Worm (Caenorhabditis elegans) whole organism, young adult: ENCODE data around the gene ubc-20.

Source experiments
- B0035.1 ChIP-seq: sonication (generic microtip); optimal IDR thresholded peaks from 2 replicates; lab custom pipeline; 2016; ENCODE audit warnings: missing genetic modification characterization, mild to moderate bottlenecking, missing compliant biosample characterization, missing genotype, missing genetic modification reagents
- F49E8.2 ChIP-seq: sonication (generic microtip); optimal IDR thresholded peaks from 3 replicates; lab custom pipeline; 2017; ENCODE audit warnings: missing genetic modification characterization, mild to moderate bottlenecking, missing compliant biosample characterization, antibody characterized with exemption, moderate library complexity; ENCODE audit not compliant: insufficient read depth
- F57C9.4 ChIP-seq: sonication (generic microtip); optimal IDR thresholded peaks from 2 replicates; lab custom pipeline; 2017; ENCODE audit warnings: mild to moderate bottlenecking, missing genetic modification characterization, missing compliant biosample characterization
- T26A5.8 ChIP-seq: sonication (generic microtip); optimal IDR thresholded peaks from 2 replicates; lab custom pipeline; 2016; ENCODE audit warnings: missing genetic modification characterization, missing compliant biosample characterization
- Y56A3A.18 ChIP-seq: fragments of 200-800 bp; sonication (Bioruptor generic); IDR thresholded peaks from 2 replicates; pipeline ENCODE4 v1.3.6; 2022; ENCODE audit warnings: missing genetic modification reagents, missing genetic modification characterization, missing compliant biosample characterization
- akir-1 ChIP-seq: fragments of 200-800 bp; sonication (Bioruptor generic); optimal IDR thresholded peaks from 2 replicates; lab custom pipeline; 2018; ENCODE audit warnings: mild to moderate bottlenecking, missing genetic modification characterization, moderate library complexity, missing compliant biosample characterization
- attf-6 ChIP-seq: fragments of 200-800 bp; sonication (Bioruptor generic); IDR thresholded peaks from 2 replicates; pipeline ENCODE4 v1.3.6; 2022; ENCODE audit warnings: missing genetic modification reagents, missing genetic modification characterization, missing compliant biosample characterization
- bed-1 ChIP-seq: fragments of 200-800 bp; sonication (Bioruptor generic); IDR thresholded peaks from 2 replicates; pipeline ENCODE4 v1.3.6; 2022; ENCODE audit warnings: missing genetic modification reagents, missing genetic modification characterization, missing compliant biosample characterization
- cebp-2 ChIP-seq: fragments of 200-800 bp; sonication (Bioruptor generic); IDR thresholded peaks from 2 replicates; pipeline ENCODE4 v1.3.6; 2022; ENCODE audit warnings: missing genetic modification characterization, missing compliant biosample characterization
- ceh-40 ChIP-seq: fragments of 200-800 bp; sonication (Bioruptor generic); IDR thresholded peaks from 2 replicates; pipeline ENCODE4 v1.3.6; 2022; ENCODE audit warnings: missing genetic modification characterization, missing compliant biosample characterization
- ceh-58 ChIP-seq: fragments of 200-800 bp; sonication (Bioruptor generic); IDR thresholded peaks from 2 replicates; pipeline ENCODE4 v1.3.6; 2022; ENCODE audit warnings: missing genetic modification characterization, missing compliant biosample characterization
- die-1 ChIP-seq: sonication (generic microtip); optimal IDR thresholded peaks from 2 replicates; lab custom pipeline; 2016; ENCODE audit warnings: missing genotype, mild to moderate bottlenecking, missing genetic modification characterization, missing compliant biosample characterization
- dpff-1 ChIP-seq: sonication (generic microtip); optimal IDR thresholded peaks from 2 replicates; lab custom pipeline; 2017; ENCODE audit warnings: mild to moderate bottlenecking, missing genetic modification characterization, missing compliant biosample characterization
- efl-1 ChIP-seq: fragments of 150-350 bp; optimal IDR thresholded peaks from 2 replicates; lab custom pipeline; 2014; ENCODE audit warnings: missing biosample characterization, missing genetic modification reagents, missing genetic modification characterization
- egl-44 ChIP-seq: fragments of 200-800 bp; sonication (Bioruptor generic); IDR thresholded peaks from 2 replicates; pipeline ENCODE4 v1.3.6; 2022; ENCODE audit warnings: missing genetic modification reagents, missing genetic modification characterization, missing compliant biosample characterization
- egrh-3 ChIP-seq: fragments of 200-800 bp; sonication (Bioruptor generic); IDR thresholded peaks from 2 replicates; pipeline ENCODE4 v1.3.6; 2022; ENCODE audit warnings: missing genetic modification reagents, missing genetic modification characterization, missing compliant biosample characterization
- him-1 ChIP-seq: sonication (generic microtip); optimal IDR thresholded peaks from 2 replicates; lab custom pipeline; 2016; ENCODE audit warnings: missing genotype, missing genetic modification reagents, missing genetic modification characterization, missing compliant biosample characterization
- hmg-20 ChIP-seq: fragments of 200-800 bp; sonication (Bioruptor generic); IDR thresholded peaks from 2 replicates; pipeline ENCODE4 v1.3.6; 2022; ENCODE audit warnings: missing genetic modification reagents, missing genetic modification characterization, missing compliant biosample characterization
- hsf-1 ChIP-seq: fragments of 200-800 bp; sonication (Bioruptor generic); IDR thresholded peaks from 2 replicates; pipeline ENCODE4 v1.3.6; 2022; ENCODE audit warnings: missing genetic modification reagents, missing genetic modification characterization, missing compliant biosample characterization
- let-526 ChIP-seq: fragments of 200-800 bp; sonication (Bioruptor generic); IDR thresholded peaks from 2 replicates; pipeline ENCODE4 v1.3.6; 2022; ENCODE audit warnings: missing genetic modification reagents, missing genetic modification characterization, missing compliant biosample characterization
- lin-54 ChIP-seq: fragments of 200-800 bp; sonication (Bioruptor generic); optimal IDR thresholded peaks from 2 replicates; lab custom pipeline; 2018; ENCODE audit warnings: mild to moderate bottlenecking, missing genetic modification characterization, missing compliant biosample characterization
- lir-1 ChIP-seq: fragments of 200-800 bp; sonication (Bioruptor generic); conservative IDR thresholded peaks from 2 replicates; pipeline ENCODE4 v1.3.6; 2022; ENCODE audit warnings: missing genetic modification reagents, missing genetic modification characterization, missing compliant biosample characterization
- madf-10 ChIP-seq: sonication (generic microtip); optimal IDR thresholded peaks from 2 replicates; lab custom pipeline; 2016; ENCODE audit warnings: mild to moderate bottlenecking, missing genetic modification characterization, missing compliant biosample characterization
- madf-8 ChIP-seq: fragments of 200-800 bp; sonication (Bioruptor generic); conservative IDR thresholded peaks from 2 replicates; pipeline ENCODE4 v1.3.6; 2022; ENCODE audit warnings: missing genetic modification reagents, missing genetic modification characterization, missing compliant biosample characterization
- nfya-1 ChIP-seq: sonication (generic microtip); optimal IDR thresholded peaks from 2 replicates; lab custom pipeline; 2017; ENCODE audit warnings: antibody characterized with exemption, missing compliant biosample characterization, missing genetic modification characterization, borderline replicate concordance; ENCODE audit not compliant: insufficient read depth
- nfyb-1 ChIP-seq: fragments of 200-800 bp; sonication (Bioruptor generic); IDR thresholded peaks from 2 replicates; pipeline ENCODE4 v1.3.6; 2022; ENCODE audit warnings: missing genetic modification reagents, missing genetic modification characterization, missing compliant biosample characterization
- nhr-179 ChIP-seq: sonication (generic microtip); optimal IDR thresholded peaks from 2 replicates; lab custom pipeline; 2016; ENCODE audit warnings: mild to moderate bottlenecking, missing genetic modification characterization, missing compliant biosample characterization
- nhr-80 ChIP-seq: sonication (generic microtip); optimal IDR thresholded peaks from 2 replicates; lab custom pipeline; 2016; ENCODE audit warnings: missing genetic modification characterization, missing compliant biosample characterization
- nhr-90 ChIP-seq: sonication (generic microtip); optimal IDR thresholded peaks from 2 replicates; lab custom pipeline; 2016; ENCODE audit warnings: missing genotype, mild to moderate bottlenecking, missing genetic modification characterization, missing compliant biosample characterization
- sdz-38 ChIP-seq: sonication (generic microtip); optimal IDR thresholded peaks from 2 replicates; lab custom pipeline; 2016; ENCODE audit warnings: missing genotype, missing genetic modification characterization, missing compliant biosample characterization
- snpc-3.4 ChIP-seq: sonication (generic microtip); optimal IDR thresholded peaks from 2 replicates; lab custom pipeline; 2017; ENCODE audit warnings: missing genetic modification characterization, mild to moderate bottlenecking, missing compliant biosample characterization, antibody characterized with exemption, moderate library complexity, missing genotype, missing genetic modification reagents
- snpc-4 ChIP-seq, 5 experiments: fragments of 150-350 bp in 1 of 5; sonication (generic microtip) in 4 of 5; optimal IDR thresholded peaks; 2 replicates each; lab custom pipeline; 2014 to 2018; ENCODE audit warnings: missing genetic modification characterization in 5 of 5, missing biosample characterization in 3 of 5, antibody characterized with exemption in 2 of 5, mild to moderate bottlenecking in 2 of 5, missing compliant biosample characterization in 2 of 5, missing genotype in 2 of 5, moderate library complexity in 2 of 5, missing genetic modification reagents in 1 of 5
- somi-1 ChIP-seq: fragments of 200-800 bp; sonication (Bioruptor generic); optimal IDR thresholded peaks from 2 replicates; lab custom pipeline; 2018; ENCODE audit warnings: mild to moderate bottlenecking, missing genetic modification characterization, missing compliant biosample characterization
- sptf-2 ChIP-seq: fragments of 200-800 bp; sonication (Bioruptor generic); optimal IDR thresholded peaks from 2 replicates; lab custom pipeline; 2018; ENCODE audit warnings: mild to moderate bottlenecking, missing genetic modification characterization, missing compliant biosample characterization
- tbx-9 ChIP-seq: sonication (generic microtip); optimal IDR thresholded peaks from 2 replicates; lab custom pipeline; 2016; ENCODE audit warnings: borderline replicate concordance, missing genetic modification characterization, inconsistent platforms, missing compliant biosample characterization
- unc-130 ChIP-seq: sonication (generic microtip); optimal IDR thresholded peaks from 2 replicates; lab custom pipeline; 2016; ENCODE audit warnings: missing genetic modification reagents, missing genetic modification characterization, missing compliant biosample characterization
- xnd-1 ChIP-seq: sonication (generic microtip); optimal IDR thresholded peaks from 2 replicates; lab custom pipeline; 2016; ENCODE audit warnings: missing genotype, missing genetic modification reagents, missing genetic modification characterization, missing compliant biosample characterization
- ztf-25 ChIP-seq: fragments of 200-800 bp; sonication (Bioruptor generic); IDR thresholded peaks from 2 replicates; pipeline ENCODE4 v1.3.6; 2022; ENCODE audit warnings: missing genetic modification reagents, missing genetic modification characterization, missing compliant biosample characterization
- ztf-6 ChIP-seq: fragments of 200-800 bp; sonication (Bioruptor generic); IDR thresholded peaks from 2 replicates; pipeline ENCODE4 v1.3.6; 2022; ENCODE audit warnings: missing genetic modification reagents, missing genetic modification characterization, missing compliant biosample characterization

The ubc-20 gene

ce11 chrIII:182080-182479 is 6.6 kb upstream of the ubc-20 start, which contains the start of gene F40G9.15:
Gene F40G9.15, plus strand, starts transcription at chrIII:182380.
- TF ChIP-seq nfyb-1 (GFP tag; lab: Robert Waterston, UW) (no peak), bed-1 (GFP tag; lab: Robert Waterston, UW) (no peak), hmg-20 (GFP tag; lab: Robert Waterston, UW) (no peak), egl-44 (no peak), lin-54 (GFP tag; lab: Kevin White, UChicago) (no peak), unc-130 (no peak), T26A5.8 (no peak), him-1 (tag; lab: Kevin White, UChicago) (no peak), dpff-1 (tag; lab: Kevin White, UChicago) (no peak), madf-10 (tag; lab: Kevin White, UChicago) (no peak), somi-1 (GFP tag; lab: Kevin White, UChicago) (no peak), B0035.1 (no peak), nfya-1 (no peak), hsf-1 (GFP tag; lab: Robert Waterston, UW) (no peak), ceh-40 (GFP tag; lab: Robert Waterston, UW) (no peak), xnd-1 (tag; lab: Kevin White, UChicago) (no peak)

ce11 chrIII:183072-183471 is 5.6 kb upstream of the ubc-20 start:
- TF ChIP-seq tbx-9 (tag; lab: Kevin White, UChicago) (no peak), snpc-4 (GFP tag; optimal IDR thresholded peaks at IDR 0.05; lab: Kevin White, UChicago) (no peak), snpc-4 (tag; optimal IDR thresholded peaks at IDR 0.05; lab: Kevin White, UChicago) (no peak), egl-44 (no peak), let-526 (GFP tag; lab: Robert Waterston, UW) (no peak), nhr-80 (no peak), Y56A3A.18 (GFP tag; lab: Robert Waterston, UW) (no peak), nhr-179 (no peak), efl-1 (no peak), sptf-2 (GFP tag; lab: Kevin White, UChicago) (no peak), bed-1 (GFP tag; lab: Robert Waterston, UW) (no peak), madf-8 (no peak), nhr-90 (tag; lab: Kevin White, UChicago) (no peak), ceh-58 (GFP tag; lab: Robert Waterston, UW) (no peak), ztf-6 (GFP tag; lab: Robert Waterston, UW) (no peak), F57C9.4 (tag; lab: Kevin White, UChicago) (no peak), die-1 (tag; lab: Kevin White, UChicago) (no peak), xnd-1 (tag; lab: Kevin White, UChicago) (no peak)
- TF ChIP-seq, all 124 proteins: peak for 0

- no peak for TF ChIP-seq ztf-25 (GFP tag; lab: Robert Waterston, UW)
- no peak for TF ChIP-seq egrh-3 (GFP tag; lab: Robert Waterston, UW)
- TF ChIP-seq Y56A3A.18 (GFP tag; lab: Robert Waterston, UW) = no peak
- TF ChIP-seq lir-1 = no peak
- no peak for TF ChIP-seq F49E8.2 (tag; lab: Kevin White, UChicago)
- no peak for TF ChIP-seq attf-6 (GFP tag; lab: Robert Waterston, UW)
- no peak for TF ChIP-seq cebp-2 (GFP tag; lab: Robert Waterston, UW)
- TF ChIP-seq dpff-1 (tag; lab: Kevin White, UChicago) = no peak
- no peak for TF ChIP-seq nhr-90 (tag; lab: Kevin White, UChicago)
- no peak for TF ChIP-seq akir-1 (GFP tag; lab: Kevin White, UChicago)
- TF ChIP-seq sdz-38 = no peak
- TF ChIP-seq snpc-3.4 (tag; lab: Kevin White, UChicago) = no peak
Observed at ce11 chrIII:184335-184734, 4.3 kb upstream of the ubc-20 start.
